Fruit fly (Drosophila melanogaster): ENCODE data around the gene slif.

DNA sequence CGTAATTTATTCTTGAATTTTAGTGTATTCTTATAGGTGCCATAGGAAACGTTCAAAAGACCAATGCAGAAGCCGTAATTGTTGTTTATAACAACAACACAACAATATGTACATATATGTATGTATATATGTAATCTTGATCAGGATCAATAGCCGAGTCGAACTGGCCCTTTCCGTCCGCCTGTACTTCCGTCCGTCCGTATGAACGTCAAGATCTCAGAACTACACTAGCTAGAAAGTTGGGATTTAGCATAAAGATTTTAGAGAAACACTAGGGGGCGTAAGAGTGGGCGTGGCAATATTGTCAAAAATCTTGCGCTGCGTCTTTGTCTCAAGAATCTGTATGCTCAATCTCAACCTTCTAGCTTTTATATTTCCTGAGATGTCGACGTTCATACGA, 3.6 kb downstream of the slif start:
- TF ChIP-seq CG8119 (GFP tag; IDR thresholded peaks at IDR 0.05) (no peak), CG7368 (GFP tag; optimal IDR thresholded peaks at IDR 0.05) (no peak), CG11294 (GFP tag; IDR thresholded peaks at IDR 0.05) (no peak), ss (GFP tag; optimal IDR thresholded peaks at IDR 0.05) (no peak), fkh (GFP tag; optimal IDR thresholded peaks at IDR 0.05) (no peak), net (GFP tag; optimal IDR thresholded peaks at IDR 0.05) (no peak), CG6854 (GFP tag; optimal IDR thresholded peaks at IDR 0.05) (no peak), Gug (GFP tag; IDR thresholded peaks at IDR 0.05) (no peak), Smox (GFP tag; optimal IDR thresholded peaks at IDR 0.05) (no peak)
